Worm (Caenorhabditis elegans) whole organism, L3 larva: Measurements from ENCODE around the gene T13B5.9.
"Not testable (repeated sequence)": the region's sequence is repeated elsewhere in the genome, so short reads cannot be mapped to it uniquely, and the experiment has no call there.

Source experiments
- R02D3.7 ChIP-seq: fragments of 150-350 bp; optimal IDR thresholded peaks from 2 replicates; lab custom pipeline; 2014; ENCODE audit warnings: missing biosample characterization, missing genetic modification characterization
- ZK546.5 ChIP-seq: sonication (generic microtip); optimal IDR thresholded peaks from 2 replicates; lab custom pipeline; 2017; ENCODE audit warnings: missing biosample characterization, missing genetic modification characterization
- aly-2 ChIP-seq: fragments of 150-350 bp; optimal IDR thresholded peaks from 2 replicates; lab custom pipeline; 2014; ENCODE audit warnings: missing biosample characterization, missing genetic modification characterization
- ceh-16 ChIP-seq: sonication (generic microtip); optimal IDR thresholded peaks from 2 replicates; lab custom pipeline; 2017; ENCODE audit warnings: missing biosample characterization, missing genetic modification characterization
- ceh-28 ChIP-seq: fragments of 150-350 bp; optimal IDR thresholded peaks from 2 replicates; lab custom pipeline; 2014; ENCODE audit warnings: missing biosample characterization, missing genetic modification reagents, missing genetic modification characterization
- daf-12 ChIP-seq: fragments of 150-350 bp; optimal IDR thresholded peaks from 2 replicates; lab custom pipeline; 2014; ENCODE audit warnings: missing biosample characterization, missing genetic modification reagents, missing genetic modification characterization
- egl-27 ChIP-seq: sonication (generic microtip); optimal IDR thresholded peaks from 4 replicates; lab custom pipeline; 2017; ENCODE audit warnings: missing biosample characterization, missing genetic modification reagents, missing genetic modification characterization
- elt-1 ChIP-seq: fragments of 150-350 bp; optimal IDR thresholded peaks from 2 replicates; lab custom pipeline; 2014; ENCODE audit warnings: missing biosample characterization, missing genetic modification characterization
- elt-2 ChIP-seq: sonication (generic microtip); optimal IDR thresholded peaks from 2 replicates; lab custom pipeline; 2016; ENCODE audit warnings: missing genetic modification reagents, mild to moderate bottlenecking, missing genetic modification characterization, missing compliant biosample characterization
- eor-1 ChIP-seq, 2 experiments: fragments of 150-350 bp; optimal IDR thresholded peaks; 2 replicates each; lab custom pipeline; 2014 to 2018; ENCODE audit warnings: missing biosample characterization in 2 of 2, missing genetic modification characterization in 2 of 2
- fkh-10 ChIP-seq: sonication (generic microtip); optimal IDR thresholded peaks from 2 replicates; lab custom pipeline; 2017; ENCODE audit warnings: missing biosample characterization, missing genetic modification reagents, missing genetic modification characterization
- fos-1 ChIP-seq: fragments of 150-350 bp; optimal IDR thresholded peaks from 2 replicates; lab custom pipeline; 2014; ENCODE audit warnings: missing biosample characterization, missing genetic modification characterization
- jun-1 ChIP-seq: fragments of 150-350 bp; optimal IDR thresholded peaks from 2 replicates; lab custom pipeline; 2014; ENCODE audit warnings: missing biosample characterization, missing genetic modification reagents, missing genetic modification characterization
- lin-15B ChIP-seq: fragments of 150-350 bp; optimal IDR thresholded peaks from 2 replicates; lab custom pipeline; 2014; ENCODE audit warnings: missing biosample characterization, missing genetic modification characterization
- lin-39 ChIP-seq: fragments of 150-350 bp; optimal IDR thresholded peaks from 2 replicates; lab custom pipeline; 2018; ENCODE audit warnings: missing biosample characterization, missing genetic modification reagents, missing genetic modification characterization
- lsy-12 ChIP-seq: sonication (generic microtip); optimal IDR thresholded peaks from 2 replicates; lab custom pipeline; 2016; ENCODE audit warnings: mild to moderate bottlenecking, missing genetic modification characterization, missing compliant biosample characterization
- nfya-1 ChIP-seq: sonication (generic microtip); optimal IDR thresholded peaks from 2 replicates; lab custom pipeline; 2017; ENCODE audit warnings: missing genetic modification characterization, mild to moderate bottlenecking, missing compliant biosample characterization, antibody characterized with exemption, moderate library complexity; ENCODE audit not compliant: insufficient read depth
- nhr-11 ChIP-seq: fragments of 150-350 bp; optimal IDR thresholded peaks from 2 replicates; lab custom pipeline; 2014; ENCODE audit warnings: missing biosample characterization, missing genetic modification characterization
- nhr-12 ChIP-seq: fragments of 150-350 bp; optimal IDR thresholded peaks from 2 replicates; lab custom pipeline; 2014; ENCODE audit warnings: missing biosample characterization, missing genetic modification characterization
- nhr-237 ChIP-seq: fragments of 150-350 bp; optimal IDR thresholded peaks from 2 replicates; lab custom pipeline; 2014; ENCODE audit warnings: missing biosample characterization, missing genetic modification characterization
- nhr-25 ChIP-seq: sonication (generic microtip); optimal IDR thresholded peaks from 2 replicates; lab custom pipeline; 2017; ENCODE audit warnings: missing biosample characterization, missing genetic modification characterization
- nhr-28 ChIP-seq: fragments of 150-350 bp; optimal IDR thresholded peaks from 2 replicates; lab custom pipeline; 2014; ENCODE audit warnings: missing biosample characterization, missing genetic modification characterization
- nhr-67 ChIP-seq: fragments of 150-350 bp; optimal IDR thresholded peaks from 2 replicates; lab custom pipeline; 2014; ENCODE audit warnings: missing biosample characterization, missing genetic modification characterization
- pha-4 ChIP-seq: fragments of 150-350 bp; optimal IDR thresholded peaks from 2 replicates; lab custom pipeline; 2014; ENCODE audit warnings: missing biosample characterization, missing genetic modification reagents, missing genetic modification characterization
- pqm-1 ChIP-seq: fragments of 150-350 bp; optimal IDR thresholded peaks from 2 replicates; lab custom pipeline; 2017; ENCODE audit warnings: missing biosample characterization, missing genetic modification characterization, inconsistent platforms
- skn-1 ChIP-seq: fragments of 150-350 bp; optimal IDR thresholded peaks from 2 replicates; lab custom pipeline; 2014; ENCODE audit warnings: missing biosample characterization, missing genetic modification characterization
- snpc-4 ChIP-seq: fragments of 150-350 bp; optimal IDR thresholded peaks from 2 replicates; lab custom pipeline; 2014; ENCODE audit warnings: missing biosample characterization, missing genetic modification characterization
- tbx-2 ChIP-seq: sonication (generic microtip); optimal IDR thresholded peaks from 2 replicates; lab custom pipeline; 2016; ENCODE audit warnings: mild to moderate bottlenecking, missing genetic modification characterization, missing compliant biosample characterization
- unc-39 ChIP-seq: sonication (generic microtip); optimal IDR thresholded peaks from 4 replicates; lab custom pipeline; 2017; ENCODE audit warnings: missing biosample characterization, missing genetic modification characterization
- zag-1 ChIP-seq: fragments of 150-350 bp; optimal IDR thresholded peaks from 2 replicates; lab custom pipeline; 2014; ENCODE audit warnings: missing biosample characterization, missing genetic modification characterization
- ztf-11 ChIP-seq: fragments of 150-350 bp; optimal IDR thresholded peaks from 2 replicates; lab custom pipeline; 2014; ENCODE audit warnings: missing biosample characterization, missing genetic modification characterization

The T13B5.9 gene

DNA sequence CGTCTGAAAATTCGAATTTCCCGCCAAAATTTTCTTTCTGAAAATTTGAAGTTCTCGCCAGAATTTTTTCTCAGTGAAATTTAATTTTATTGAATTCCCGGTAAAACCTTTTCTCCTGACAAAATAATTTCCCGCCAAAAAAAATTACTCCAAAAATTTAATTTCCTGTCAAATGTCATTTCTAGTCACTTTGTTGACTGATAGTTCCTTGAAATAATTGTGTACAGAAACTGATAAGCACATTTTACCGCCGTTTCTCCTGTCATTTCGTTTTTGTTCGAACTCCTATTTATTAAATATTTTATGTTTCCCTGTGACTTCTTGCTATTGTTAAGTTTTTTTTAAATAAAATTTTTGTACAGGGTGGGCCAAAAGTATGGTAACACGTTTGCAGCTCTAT is 40.4 kb downstream of the T13B5.9 start:
- TF ChIP-seq nhr-12 (tag; lab: Kevin White, UChicago), result no peak
- peak; percentile 52 for TF ChIP-seq elt-2 (tag; lab: Kevin White, UChicago)

DNA sequence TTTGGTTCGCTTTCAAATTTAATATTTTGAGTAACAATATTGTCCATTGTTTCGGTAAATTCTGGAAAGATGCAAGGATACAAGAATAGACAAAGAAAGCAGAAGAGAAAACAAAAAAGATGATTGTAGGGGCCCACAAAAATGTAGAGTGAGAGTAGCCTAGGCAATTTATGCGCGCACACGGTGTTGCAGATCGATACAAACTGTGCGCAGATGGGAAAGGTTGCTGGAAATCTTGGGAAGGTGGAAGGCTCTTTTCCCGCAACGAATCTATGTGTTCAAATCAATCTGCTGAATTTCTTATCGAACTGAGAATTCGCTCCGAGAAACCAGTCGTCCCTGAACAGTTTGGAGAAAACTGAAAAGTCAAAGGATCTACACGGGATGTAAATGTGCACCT is 43.6 kb downstream of the T13B5.9 start, which contains the start of gene btb-10:
btb-10 (minus strand) TSS at position 101 of the 400 bp plus-strand sequence.
- not testable (repeated sequence) for TF ChIP-seq nhr-11, lin-39, lsy-12 (tag; lab: Kevin White, UChicago)

DNA sequence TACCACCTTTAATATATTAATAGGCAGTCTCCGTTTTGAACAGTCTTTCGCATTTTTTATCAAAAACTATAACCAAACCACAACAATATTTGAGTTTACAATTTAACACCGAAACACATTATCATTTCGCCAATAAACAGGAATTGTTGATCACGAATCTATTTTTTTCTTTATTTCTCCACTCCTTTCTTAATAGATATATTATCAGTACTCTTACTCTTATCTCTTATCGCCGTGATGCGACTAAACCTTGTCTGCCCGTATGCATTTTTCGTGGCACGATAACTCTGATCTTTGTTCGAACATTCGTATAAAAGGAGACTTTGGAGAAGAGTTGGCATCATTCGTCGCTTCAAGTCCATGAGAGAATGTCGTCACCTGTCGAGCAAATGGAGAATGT is 47.5 kb downstream of the T13B5.9 start:
- peak; percentile 85 for TF ChIP-seq pqm-1 (tag; lab: Kevin White, UChicago)
- TF ChIP-seq pha-4 (tag; lab: Kevin White, UChicago), result peak; percentile 46
- TF ChIP-seq fos-1, result no peak
- peak; percentile 44 for TF ChIP-seq jun-1 (tag; lab: Kevin White, UChicago)
- TF ChIP-seq nhr-25 (tag; lab: Kevin White, UChicago), result no peak
- TF ChIP-seq nhr-12 (tag; lab: Kevin White, UChicago), result no peak
- no peak for TF ChIP-seq ceh-28 (tag; lab: Kevin White, UChicago)
- no peak for TF ChIP-seq aly-2
- no peak for TF ChIP-seq lin-15B (tag; lab: Kevin White, UChicago)
- no peak for TF ChIP-seq skn-1 (tag; lab: Kevin White, UChicago)
- TF ChIP-seq R02D3.7, result no peak
- TF ChIP-seq nhr-28, result no peak
- TF ChIP-seq ztf-11, result no peak
- TF ChIP-seq nhr-67 (tag; lab: Kevin White, UChicago), result no peak
- TF ChIP-seq egl-27 (tag; lab: Kevin White, UChicago), result no peak
- no peak for TF ChIP-seq tbx-2
- TF ChIP-seq nfya-1 (tag; lab: Kevin White, UChicago), result no peak
- no peak for TF ChIP-seq ZK546.5 (tag; lab: Kevin White, UChicago)
- TF ChIP-seq daf-12 (tag; lab: Kevin White, UChicago), result no peak
- peak; percentile 97 for TF ChIP-seq elt-2 (tag; lab: Kevin White, UChicago)
- TF ChIP-seq snpc-4 (tag; lab: Kevin White, UChicago), result no peak
- no peak for TF ChIP-seq fkh-10 (GFP tag; lab: Kevin White, UChicago)
- no peak for TF ChIP-seq nhr-237
- no peak for TF ChIP-seq elt-1 (tag; lab: Kevin White, UChicago)
- TF ChIP-seq lin-39 (tag; lab: Kevin White, UChicago), result no peak
- TF ChIP-seq unc-39, result no peak
- no peak for TF ChIP-seq eor-1 (tag; optimal IDR thresholded peaks at IDR 0.05; lab: Kevin White, UChicago)
- no peak for TF ChIP-seq ceh-16 (tag; lab: Kevin White, UChicago)
- no peak for TF ChIP-seq zag-1 (tag; lab: Kevin White, UChicago)

DNA sequence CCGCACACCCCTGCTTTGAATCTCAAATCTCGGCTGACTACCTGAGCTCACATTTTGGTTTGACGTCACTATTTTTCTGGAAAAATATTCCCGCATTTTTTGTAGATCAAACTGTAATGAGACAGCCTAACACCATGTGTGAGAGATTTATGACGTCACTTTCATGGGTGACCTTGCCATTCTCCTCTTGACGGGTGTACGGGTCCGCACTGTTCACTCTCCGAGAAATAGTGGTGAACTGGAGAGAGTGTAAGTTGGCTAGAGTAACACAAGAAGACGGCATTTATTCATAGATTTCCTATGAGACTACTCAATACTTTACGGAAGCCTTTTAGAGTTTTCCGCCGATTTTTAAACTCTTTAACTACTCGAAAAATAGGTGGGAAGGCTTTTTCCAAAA is 49.6 kb downstream of the T13B5.9 start, which contains the start of gene K02E7.7:
K02E7.7 (plus strand) TSS at position 301 of the 400 bp plus-strand sequence.
- not testable (repeated sequence) for TF ChIP-seq nfya-1, nhr-25, lin-39 (tag; lab: Kevin White, UChicago)
- TF ChIP-seq, all 47 proteins: peak for 0; not testable (repeated sequence) for 47
